Worm (Caenorhabditis elegans) whole organism, L3 larva: ENCODE results near the gene C29F9.9.

Experiments
- aly-2 ChIP-seq: fragments of 150-350 bp; optimal IDR thresholded peaks from 2 replicates; lab custom pipeline; 2014; ENCODE audit warnings: missing biosample characterization, missing genetic modification characterization
- ama-1 ChIP-seq: fragments of 150-350 bp; optimal IDR thresholded peaks from 2 replicates; lab custom pipeline; 2018
- ceh-16 ChIP-seq: sonication (generic microtip); optimal IDR thresholded peaks from 2 replicates; lab custom pipeline; 2017; ENCODE audit warnings: missing biosample characterization, missing genetic modification characterization
- elt-1 ChIP-seq: fragments of 150-350 bp; optimal IDR thresholded peaks from 2 replicates; lab custom pipeline; 2014; ENCODE audit warnings: missing biosample characterization, missing genetic modification characterization
- elt-3 ChIP-seq, 3 experiments: fragments of 150-350 bp in 1 of 3; sonication (generic microtip) in 2 of 3; optimal IDR thresholded peaks; 2 replicates in 2 of 3; 4 replicates in 1 of 3; lab custom pipeline; 2014 to 2017; ENCODE audit warnings: missing biosample characterization in 3 of 3, missing genetic modification characterization in 3 of 3
- lin-39 ChIP-seq: fragments of 150-350 bp; optimal IDR thresholded peaks from 2 replicates; lab custom pipeline; 2018; ENCODE audit warnings: missing biosample characterization, missing genetic modification reagents, missing genetic modification characterization
- lsy-12 ChIP-seq: sonication (generic microtip); optimal IDR thresholded peaks from 2 replicates; lab custom pipeline; 2016; ENCODE audit warnings: mild to moderate bottlenecking, missing genetic modification characterization, missing compliant biosample characterization
- nhr-11 ChIP-seq: fragments of 150-350 bp; optimal IDR thresholded peaks from 2 replicates; lab custom pipeline; 2014; ENCODE audit warnings: missing biosample characterization, missing genetic modification characterization
- nhr-23 ChIP-seq: fragments of 150-350 bp; optimal IDR thresholded peaks from 2 replicates; lab custom pipeline; 2014; ENCODE audit warnings: missing biosample characterization, missing genetic modification reagents, missing genetic modification characterization
- nhr-43 ChIP-seq: sonication (generic microtip); optimal IDR thresholded peaks from 2 replicates; lab custom pipeline; 2016; ENCODE audit warnings: mild to moderate bottlenecking, missing genetic modification characterization, missing compliant biosample characterization; ENCODE audit not compliant: poor library complexity, severe bottlenecking
- pha-4 ChIP-seq: fragments of 150-350 bp; optimal IDR thresholded peaks from 2 replicates; lab custom pipeline; 2014; ENCODE audit warnings: missing biosample characterization, missing genetic modification reagents, missing genetic modification characterization
- snpc-4 ChIP-seq: fragments of 150-350 bp; optimal IDR thresholded peaks from 2 replicates; lab custom pipeline; 2014; ENCODE audit warnings: missing biosample characterization, missing genetic modification characterization
- zag-1 ChIP-seq: fragments of 150-350 bp; optimal IDR thresholded peaks from 2 replicates; lab custom pipeline; 2014; ENCODE audit warnings: missing biosample characterization, missing genetic modification characterization
- ztf-11 ChIP-seq: fragments of 150-350 bp; optimal IDR thresholded peaks from 2 replicates; lab custom pipeline; 2014; ENCODE audit warnings: missing biosample characterization, missing genetic modification characterization

DNA sequence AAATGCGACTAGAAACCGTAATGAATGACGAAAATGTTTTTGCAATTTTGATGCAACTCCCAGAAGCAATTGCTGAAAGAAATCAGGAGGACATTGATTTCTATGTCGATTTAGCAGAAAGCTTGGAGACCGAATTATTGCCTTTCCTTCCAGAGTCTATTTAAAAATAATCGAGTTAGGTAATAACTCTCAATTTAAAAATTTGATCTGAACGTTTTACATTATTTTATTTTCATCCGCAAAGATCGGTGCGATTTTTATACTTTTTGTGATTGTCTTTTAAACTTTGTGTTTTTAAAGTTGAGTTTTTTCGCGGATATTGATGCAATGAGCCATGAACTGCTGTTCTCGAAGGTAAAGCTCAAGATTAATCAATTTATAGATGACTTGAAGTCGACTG, 25.8 kb upstream of the C29F9.9 start, which contains the start of gene pals-23:
- TF ChIP-seq elt-3 (tag; optimal IDR thresholded peaks at IDR 0.05; lab: Kevin White, UChicago), result no peak
- TF ChIP-seq zag-1, result no peak
- no peak for TF ChIP-seq nhr-11 (tag; lab: Kevin White, UChicago)
- TF ChIP-seq lsy-12 (tag; lab: Kevin White, UChicago), result no peak
- TF ChIP-seq pha-4 (tag; lab: Kevin White, UChicago), result no peak
- TF ChIP-seq ama-1 (lab: Kevin White, UChicago), result no peak
- no peak for TF ChIP-seq aly-2
- no peak for TF ChIP-seq elt-1
- no peak for TF ChIP-seq nhr-23 (tag; lab: Kevin White, UChicago)
- TF ChIP-seq nhr-43 (tag; lab: Kevin White, UChicago), result no peak
- no peak for TF ChIP-seq ceh-16 (tag; lab: Kevin White, UChicago)
- no peak for TF ChIP-seq ztf-11 (tag; lab: Kevin White, UChicago)
- TF ChIP-seq snpc-4 (tag; lab: Kevin White, UChicago), result no peak
- no peak for TF ChIP-seq lin-39 (tag; lab: Kevin White, UChicago)
